Worm (Caenorhabditis elegans): ENCODE data around the gene clec-37.
A peak's percentile ranks its signal among the peaks of the same experiment; 100 is the strongest.

The clec-37 gene

ce11 chrV:16815261-16815660, 36.6 kb downstream of the clec-37 start, which contains the start of gene T20B3.1:
Gene T20B3.1, plus strand, starts transcription at chrV:16815561.
- TF ChIP-seq aha-1 (tag) (peak; percentile 22), aly-2 (tag; optimal IDR thresholded peaks at IDR 0.05) (no peak)

ce11 chrV:16814541-16815207, 37.2 kb downstream of the clec-37 start:
- TF ChIP-seq nhr-48 (tag; optimal IDR thresholded peaks at IDR 0.05) (no peak), nhr-28 (tag; optimal IDR thresholded peaks at IDR 0.05) (peak; percentile 62), ZK546.5 (tag; optimal IDR thresholded peaks at IDR 0.05) (no peak), nhr-111 (GFP tag; optimal IDR thresholded peaks at IDR 0.05) (no peak), daf-8 (GFP tag; IDR thresholded peaks at IDR 0.05) (no peak), pqm-1 (tag; optimal IDR thresholded peaks at IDR 0.05) (peak; percentile 32), mes-2 (tag; optimal IDR thresholded peaks at IDR 0.05; ENCODE audit: poor library complexity, severe bottlenecking) (peak; percentile 28), dmd-8 (GFP tag; IDR thresholded peaks at IDR 0.05) (no peak), daf-16 (GFP tag; optimal IDR thresholded peaks at IDR 0.05) (no peak), daf-16 (tag; optimal IDR thresholded peaks at IDR 0.05) (peak; percentile 59), lsy-2 (tag; optimal IDR thresholded peaks at IDR 0.05) (peak in 1 of 2 experiments; percentile 11), dpl-1 (GFP tag; optimal IDR thresholded peaks at IDR 0.05) (no peak), fkh-10 (GFP tag; optimal IDR thresholded peaks at IDR 0.05) (no peak), hlh-11 (tag; optimal IDR thresholded peaks at IDR 0.05) (peak; percentile 23), unc-62 (GFP tag; optimal IDR thresholded peaks at IDR 0.05 in 1 of 2) (peak in 1 of 2 experiments; percentile 90), unc-62 (tag; optimal IDR thresholded peaks at IDR 0.05) (no peak), ceh-28 (tag; optimal IDR thresholded peaks at IDR 0.05) (no peak), lim-7 (GFP tag; IDR thresholded peaks at IDR 0.05) (no peak), D1046.2 (GFP tag; IDR thresholded peaks at IDR 0.05) (no peak), mdl-1 (tag; optimal IDR thresholded peaks at IDR 0.05) (peak in 1 of 2 experiments; percentile 28), mxl-3 (GFP tag; optimal IDR thresholded peaks at IDR 0.05) (peak; percentile 41), Y5F2A.4 (GFP tag; optimal IDR thresholded peaks at IDR 0.05) (no peak), spr-3 (GFP tag; optimal IDR thresholded peaks at IDR 0.05) (no peak), gei-8 (GFP tag; optimal IDR thresholded peaks at IDR 0.05) (peak; percentile 31), hlh-30 (tag; optimal IDR thresholded peaks at IDR 0.05; ENCODE audit: insufficient read depth) (peak; percentile 57)

DNA sequence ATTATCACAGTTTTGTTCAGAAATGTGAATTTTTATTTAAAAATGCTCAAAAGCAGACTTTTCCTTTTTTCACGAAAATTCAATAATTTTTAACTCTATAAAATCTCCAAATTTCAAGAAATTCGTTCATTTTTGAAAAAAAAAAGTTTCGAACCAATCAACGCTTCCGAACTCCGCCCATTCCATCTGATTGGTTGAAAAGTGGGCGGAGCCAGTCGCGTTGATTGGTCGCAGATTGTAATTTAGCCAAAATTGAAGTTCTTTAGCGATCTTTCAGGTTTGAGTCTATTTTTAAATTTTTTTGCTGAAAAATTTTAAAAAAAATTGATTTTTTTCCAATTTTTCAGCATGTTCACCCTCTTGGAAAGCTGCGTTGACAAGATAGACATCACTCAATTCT, 39.5 kb downstream of the clec-37 start:
- TF ChIP-seq mep-1 (tag; optimal IDR thresholded peaks at IDR 0.05) (no peak), Y105C5A.15 (GFP tag; IDR thresholded peaks at IDR 0.05) (no peak), zfp-3 (GFP tag; conservative IDR thresholded peaks at IDR 0.05) (no peak), tag-97 (GFP tag; IDR thresholded peaks at IDR 0.05) (no peak), zag-1 (tag; optimal IDR thresholded peaks at IDR 0.05) (no peak)

DNA sequence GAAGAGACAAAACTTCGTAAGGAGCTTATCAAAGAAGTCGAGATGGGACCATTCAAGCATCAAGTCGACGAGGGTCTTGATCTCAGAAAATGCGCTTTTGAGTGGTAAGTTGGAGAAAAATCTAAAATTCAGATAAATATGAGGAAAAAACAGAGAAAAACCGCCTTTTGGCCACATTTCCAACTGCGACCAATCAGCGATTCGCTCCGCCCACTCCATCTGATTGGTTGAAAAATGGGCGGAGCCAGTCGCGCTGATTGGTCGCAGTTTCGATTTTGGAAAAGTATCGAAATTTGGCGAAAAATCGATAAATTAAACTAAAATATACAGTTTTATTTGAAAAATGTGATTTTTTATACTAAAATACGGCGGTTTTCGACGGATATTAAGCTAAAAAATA, 40.1 kb downstream of the clec-37 start:
- no peak for TF ChIP-seq mxl-3 (GFP tag; optimal IDR thresholded peaks at IDR 0.05)
- no peak for TF ChIP-seq saeg-2 (GFP tag; IDR thresholded peaks at IDR 0.05)
- no peak for TF ChIP-seq ama-1 (optimal IDR thresholded peaks at IDR 0.05)
- no peak for TF ChIP-seq dmd-9 (GFP tag; IDR thresholded peaks at IDR 0.05)
- no peak for TF ChIP-seq jun-1 (tag; optimal IDR thresholded peaks at IDR 0.05)
- TF ChIP-seq F37D6.2 (tag; optimal IDR thresholded peaks at IDR 0.05): no peak
- no peak for TF ChIP-seq nhr-237 (tag; optimal IDR thresholded peaks at IDR 0.05)
- TF ChIP-seq lin-29 (GFP tag; IDR thresholded peaks at IDR 0.05): no peak
- TF ChIP-seq hlh-11 (tag; optimal IDR thresholded peaks at IDR 0.05): no peak
- no peak for TF ChIP-seq T26A8.4 (GFP tag; IDR thresholded peaks at IDR 0.05)
- no peak for TF ChIP-seq unc-62 (GFP tag; optimal IDR thresholded peaks at IDR 0.05 in 1 of 2)
- no peak for TF ChIP-seq unc-62 (tag; optimal IDR thresholded peaks at IDR 0.05)
- TF ChIP-seq ces-1 (GFP tag; optimal IDR thresholded peaks at IDR 0.05): no peak
- no peak for TF ChIP-seq madf-5 (GFP tag; IDR thresholded peaks at IDR 0.05)
